Worm (Caenorhabditis elegans): Measurements from ENCODE around the gene C14C11.1.

C14C11.1 gene

DNA sequence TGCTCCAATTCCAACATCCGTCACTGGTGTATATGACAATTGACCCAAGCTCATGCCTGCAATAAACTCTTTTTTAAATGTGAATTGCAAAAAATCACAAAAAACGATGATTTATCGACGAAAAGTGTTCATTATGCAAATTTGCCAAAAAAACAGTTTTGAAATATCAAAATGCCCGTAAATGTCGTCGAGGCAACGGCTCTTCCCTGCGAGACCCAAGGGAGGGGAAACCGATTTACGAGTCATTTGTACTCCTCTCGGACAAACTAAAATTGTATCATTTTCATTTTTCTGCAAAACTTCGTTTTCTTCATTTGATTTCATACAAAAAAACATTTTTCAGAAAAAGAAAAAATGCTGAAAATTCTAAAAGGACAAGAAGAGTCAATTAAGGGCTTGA lies 21.1 kb downstream of the C14C11.1 start, which contains the start of the genes hmgs-1 and F25B4.4 (continued):
- peak in 1 of 2 experiments; percentile 83 for TF ChIP-seq mdl-1 (tag; optimal IDR thresholded peaks at IDR 0.05)
- peak; percentile 94 for TF ChIP-seq nhr-20 (tag; optimal IDR thresholded peaks at IDR 0.05)
- TF ChIP-seq tbx-2 (tag; optimal IDR thresholded peaks at IDR 0.05): peak; percentile 87
- TF ChIP-seq fkh-8 (tag; optimal IDR thresholded peaks at IDR 0.05): peak; percentile 90
- TF ChIP-seq ama-1 (optimal IDR thresholded peaks at IDR 0.05): peak; percentile 53
- TF ChIP-seq nhr-71 (tag; optimal IDR thresholded peaks at IDR 0.05): peak; percentile 95
- peak; percentile 94 for TF ChIP-seq unc-130 (tag; optimal IDR thresholded peaks at IDR 0.05)
- peak; percentile 90 for TF ChIP-seq swsn-7 (tag; optimal IDR thresholded peaks at IDR 0.05)
- peak; percentile 68 for TF ChIP-seq fkh-4 (tag; optimal IDR thresholded peaks at IDR 0.05; ENCODE audit: borderline replicate concordance)
- peak; percentile 67 for TF ChIP-seq C04F5.9 (tag; optimal IDR thresholded peaks at IDR 0.05)
- TF ChIP-seq skn-1 (tag; optimal IDR thresholded peaks at IDR 0.05): peak; percentile 84
- peak; percentile 90 for TF ChIP-seq unc-86 (tag; optimal IDR thresholded peaks at IDR 0.05)
- peak; percentile 76 for TF ChIP-seq mef-2 (tag; optimal IDR thresholded peaks at IDR 0.05)
- TF ChIP-seq grh-1 (GFP tag; IDR thresholded peaks at IDR 0.05): peak; percentile 75
- TF ChIP-seq fkh-10 (GFP tag; optimal IDR thresholded peaks at IDR 0.05): peak; percentile 79
- no peak for TF ChIP-seq blmp-1 (tag; optimal IDR thresholded peaks at IDR 0.05)
- TF ChIP-seq snpc-4 (tag; optimal IDR thresholded peaks at IDR 0.05): peak; percentile 71
- TF ChIP-seq dsc-1 (tag; optimal IDR thresholded peaks at IDR 0.05): peak; percentile 89
- TF ChIP-seq unc-98 (GFP tag; IDR thresholded peaks at IDR 0.05): peak; percentile 28; the same call in 1 of the 2 replicates
- peak; percentile 96 for TF ChIP-seq snu-23 (GFP tag; optimal IDR thresholded peaks at IDR 0.05)
- peak; percentile 28 for TF ChIP-seq aha-1 (tag; optimal IDR thresholded peaks at IDR 0.05)
- peak; percentile 84 to 86 (median 86) for TF ChIP-seq dpl-1 (GFP tag; optimal IDR thresholded peaks at IDR 0.05)
- no peak for TF ChIP-seq hlh-4 (tag; optimal IDR thresholded peaks at IDR 0.05)
- TF ChIP-seq hlh-17 (GFP tag; optimal IDR thresholded peaks at IDR 0.05; ENCODE audit: borderline replicate concordance): no peak
- peak; percentile 92 to 93 for TF ChIP-seq efl-1 (optimal IDR thresholded peaks at IDR 0.05)
- peak; percentile 82 to 98 for TF ChIP-seq efl-1 (GFP tag; optimal IDR thresholded peaks at IDR 0.05 in 1 of 2)
- TF ChIP-seq ceh-90 (tag; optimal IDR thresholded peaks at IDR 0.05): peak; percentile 59
- peak; percentile 89 to 93 for TF ChIP-seq lin-35 (GFP tag; optimal IDR thresholded peaks at IDR 0.05)
- no peak for TF ChIP-seq ets-5 (GFP tag; IDR thresholded peaks at IDR 0.05)
- peak; percentile 82 for TF ChIP-seq irx-1 (tag; optimal IDR thresholded peaks at IDR 0.05)
- peak; percentile 94 for TF ChIP-seq rnt-1 (tag; optimal IDR thresholded peaks at IDR 0.05)
- TF ChIP-seq vab-15 (tag; optimal IDR thresholded peaks at IDR 0.05): peak; percentile 92
- no peak for TF ChIP-seq Y116A8C.19 (tag; optimal IDR thresholded peaks at IDR 0.05; ENCODE audit: borderline replicate concordance)
- TF ChIP-seq mab-9 (GFP tag; IDR thresholded peaks at IDR 0.05): peak; percentile 72
- TF ChIP-seq pqm-1 (tag; optimal IDR thresholded peaks at IDR 0.05): no peak
- TF ChIP-seq unc-62 (GFP tag; optimal IDR thresholded peaks at IDR 0.05): no peak
- peak; percentile 93 for TF ChIP-seq xbp-1 (tag; optimal IDR thresholded peaks at IDR 0.05)
- peak; percentile 81 for TF ChIP-seq ceh-8 (GFP tag; optimal IDR thresholded peaks at IDR 0.05)
- TF ChIP-seq egl-13 (tag; optimal IDR thresholded peaks at IDR 0.05): peak; percentile 74
- TF ChIP-seq fos-1 (tag; optimal IDR thresholded peaks at IDR 0.05): peak; percentile 84
- TF ChIP-seq sup-37 (GFP tag; optimal IDR thresholded peaks at IDR 0.05): no peak
- peak; percentile 92 for TF ChIP-seq lin-13 (GFP tag; optimal IDR thresholded peaks at IDR 0.05)
- peak; percentile 35 for TF ChIP-seq pag-3 (tag; optimal IDR thresholded peaks at IDR 0.05; ENCODE audit: borderline replicate concordance, insufficient read depth)
- TF ChIP-seq elt-2 (tag; optimal IDR thresholded peaks at IDR 0.05): peak; percentile 25
- peak; percentile 95 for TF ChIP-seq mep-1 (tag; optimal IDR thresholded peaks at IDR 0.05)
- TF ChIP-seq sptf-1 (tag; optimal IDR thresholded peaks at IDR 0.05): no peak
- peak; percentile 67 for TF ChIP-seq sox-4 (tag; optimal IDR thresholded peaks at IDR 0.05)
- no peak for TF ChIP-seq efl-3 (GFP tag; optimal IDR thresholded peaks at IDR 0.05)
- peak; percentile 79; the same call in 1 of the 2 replicates for TF ChIP-seq ceh-88 (GFP tag; IDR thresholded peaks at IDR 0.05)
- no peak for TF ChIP-seq nhr-28 (tag; optimal IDR thresholded peaks at IDR 0.05)
- TF ChIP-seq nhr-237 (tag; optimal IDR thresholded peaks at IDR 0.05): peak; percentile 65
- TF ChIP-seq ztf-11 (tag; optimal IDR thresholded peaks at IDR 0.05): peak in 1 of 2 experiments; percentile 73
- no peak for TF ChIP-seq C34B4.2 (tag; optimal IDR thresholded peaks at IDR 0.05)

Data from whole organism, L1 larva.